Fruit fly (Drosophila melanogaster) S2 (cell line): ENCODE measurements around the gene Eo.

Source experiments
- CG8478 ChIP-seq: fragments of >200 bp; optimal IDR thresholded peaks from 2 replicates; lab custom pipeline; 2018
- CTCF ChIP-seq, 2 experiments: fragments of >200 bp; optimal IDR thresholded peaks; 2 replicates each; lab custom pipeline; 2018

Eo gene

dm6 chrX:14918750-14919247 is at the start of gene Eo:
Eo (minus strand) TSS chrX:14918800.
- TF ChIP-seq CTCF (optimal IDR thresholded peaks at IDR 0.05; lab: Kevin White, UChicago) (peak; percentile 67 to 74), CG8478 (lab: Kevin White, UChicago) (no peak)

- TF ChIP-seq CTCF (optimal IDR thresholded peaks at IDR 0.05; lab: Kevin White, UChicago) (peak in 1 of 2 experiments; percentile 6), CG8478 (lab: Kevin White, UChicago) (no peak)
These were observed 42.3 kb upstream of the Eo start for dm6 chrX:14960856-14961255.

dm6 chrX:14955050-14955783 is 36.6 kb upstream of the Eo start, which contains the start of the genes CG9030 and eag:
CG9030 (minus strand) TSS chrX:14955100.
eag (plus strand) TSS chrX:14955477.
- TF ChIP-seq CTCF (optimal IDR thresholded peaks at IDR 0.05; lab: Kevin White, UChicago) = peak; percentile 93 to 98
- TF ChIP-seq CG8478 (lab: Kevin White, UChicago) = no peak

- peak; percentile 46 to 89 for TF ChIP-seq CTCF (optimal IDR thresholded peaks at IDR 0.05; lab: Kevin White, UChicago)
- TF ChIP-seq CG8478 (lab: Kevin White, UChicago) = no peak
These were observed 35.3 kb upstream of the Eo start for dm6 chrX:14953896-14954295.

- no peak for TF ChIP-seq CG8478 (lab: Kevin White, UChicago)
- TF ChIP-seq CTCF (optimal IDR thresholded peaks at IDR 0.05; lab: Kevin White, UChicago) = no peak
These were observed 34.5 kb upstream of the Eo start, which contains the start of gene pdgy for dm6 chrX:14952845-14953720. pdgy (minus strand) TSS chrX:14953532.

dm6 chrX:14952097-14952844 is 33.7 kb upstream of the Eo start:
- no peak for TF ChIP-seq CTCF (optimal IDR thresholded peaks at IDR 0.05; lab: Kevin White, UChicago)
- no peak for TF ChIP-seq CG8478 (lab: Kevin White, UChicago)

dm6 chrX:14951346-14951862 is 32.8 kb upstream of the Eo start:
- TF ChIP-seq CTCF (optimal IDR thresholded peaks at IDR 0.05; lab: Kevin White, UChicago) = no peak
- no peak for TF ChIP-seq CG8478 (lab: Kevin White, UChicago)

- TF ChIP-seq CG8478 (lab: Kevin White, UChicago) = no peak
- no peak for TF ChIP-seq CTCF (optimal IDR thresholded peaks at IDR 0.05; lab: Kevin White, UChicago)
These were observed 32.0 kb upstream of the Eo start for dm6 chrX:14950273-14951272.

- no peak for TF ChIP-seq CTCF (optimal IDR thresholded peaks at IDR 0.05; lab: Kevin White, UChicago)
These were observed 30.6 kb upstream of the Eo start for dm6 chrX:14949227-14949626.

dm6 chrX:14947399-14947798 is 28.8 kb upstream of the Eo start:
- no peak for TF ChIP-seq CG8478 (lab: Kevin White, UChicago)
- TF ChIP-seq CTCF (optimal IDR thresholded peaks at IDR 0.05; lab: Kevin White, UChicago) = no peak

- no peak for TF ChIP-seq CTCF (optimal IDR thresholded peaks at IDR 0.05; lab: Kevin White, UChicago)
- no peak for TF ChIP-seq CG8478 (lab: Kevin White, UChicago)
These were observed 27.9 kb upstream of the Eo start for dm6 chrX:14946522-14946921.

- no peak for TF ChIP-seq CG8478 (lab: Kevin White, UChicago)
- no peak for TF ChIP-seq CTCF (optimal IDR thresholded peaks at IDR 0.05; lab: Kevin White, UChicago)
These were observed 17.6 kb upstream of the Eo start for dm6 chrX:14936250-14936649.

dm6 chrX:14931296-14931695 is 12.7 kb upstream of the Eo start:
- no peak for TF ChIP-seq CG8478 (lab: Kevin White, UChicago)
- TF ChIP-seq CTCF (optimal IDR thresholded peaks at IDR 0.05; lab: Kevin White, UChicago) = no peak
